Fruit fly (Drosophila melanogaster) whole organism, embryonic: ENCODE data around the gene ohgt.

Experiments used
- CG11093 ChIP-seq: fragments of 200-800 bp; sonication (Bioruptor generic); IDR thresholded peaks from 3 replicates; pipeline ENCODE4 v1.3.6; 2022; ENCODE audit warnings: missing biosample characterization, missing genetic modification characterization
- CG12391 ChIP-seq: fragments of 200-800 bp; sonication (Bioruptor generic); optimal IDR thresholded peaks from 3 replicates; lab custom pipeline; 2018; ENCODE audit warnings: missing biosample characterization, mild to moderate bottlenecking, missing genetic modification characterization, moderate library complexity
- CG12942 ChIP-seq: fragments of 200-800 bp; sonication (Bioruptor generic); optimal IDR thresholded peaks from 3 replicates; lab custom pipeline; 2016; ENCODE audit warnings: missing biosample characterization, missing genetic modification characterization
- CG14441 ChIP-seq: fragments of 200-800 bp; sonication (Bioruptor generic); IDR thresholded peaks from 2 replicates; pipeline ENCODE4 v1.3.6; 2022; ENCODE audit warnings: missing biosample characterization, missing genetic modification characterization
- CG15479 ChIP-seq: fragments of 200-800 bp; sonication (Bioruptor generic); optimal IDR thresholded peaks from 3 replicates; lab custom pipeline; 2019; ENCODE audit warnings: missing biosample characterization, mild to moderate bottlenecking, missing genetic modification characterization, moderate library complexity
- CG15601 ChIP-seq: fragments of 200-800 bp; sonication (Bioruptor generic); optimal IDR thresholded peaks from 3 replicates; lab custom pipeline; 2019; ENCODE audit warnings: missing biosample characterization, mild to moderate bottlenecking, missing genetic modification characterization, moderate library complexity
- CG17802 ChIP-seq: fragments of 200-800 bp; sonication (Bioruptor generic); optimal IDR thresholded peaks from 2 replicates; lab custom pipeline; 2018; ENCODE audit warnings: missing biosample characterization, mild to moderate bottlenecking, missing genetic modification characterization, moderate library complexity
- CG2199 ChIP-seq: fragments of 200-800 bp; sonication (Bioruptor generic); IDR thresholded peaks from 3 replicates; pipeline ENCODE4 v1.3.6; 2022; ENCODE audit warnings: missing biosample characterization, missing genetic modification characterization
- CG30431 ChIP-seq: fragments of 200-800 bp; sonication (Bioruptor generic); optimal IDR thresholded peaks from 2 replicates; lab custom pipeline; 2017; ENCODE audit warnings: missing biosample characterization, missing genetic modification characterization
- CG32772 ChIP-seq: fragments of 200-800 bp; sonication (Bioruptor generic); IDR thresholded peaks from 2 replicates; pipeline ENCODE4 v1.3.6; 2022; ENCODE audit warnings: missing biosample characterization, missing genetic modification characterization
- CG33213 ChIP-seq: fragments of 200-800 bp; sonication (Bioruptor generic); optimal IDR thresholded peaks from 3 replicates; lab custom pipeline; 2016; ENCODE audit warnings: missing biosample characterization, missing genetic modification characterization
- CG3847 ChIP-seq: fragments of 200-800 bp; sonication (Bioruptor generic); IDR thresholded peaks from 2 replicates; pipeline ENCODE4 v1.3.6; 2022; ENCODE audit warnings: missing biosample characterization, missing genetic modification characterization
- CG4617 ChIP-seq: fragments of 200-800 bp; sonication (Bioruptor generic); optimal IDR thresholded peaks from 3 replicates; lab custom pipeline; 2016; ENCODE audit warnings: missing biosample characterization, missing genetic modification characterization, borderline replicate concordance
- CG5245 ChIP-seq: fragments of 200-800 bp; sonication (Bioruptor generic); optimal IDR thresholded peaks from 3 replicates; lab custom pipeline; 2016; ENCODE audit warnings: missing biosample characterization, missing genetic modification characterization
- CG5953 ChIP-seq: fragments of 200-800 bp; sonication (Bioruptor generic); IDR thresholded peaks from 2 replicates; pipeline ENCODE4 v1.3.6; 2022; ENCODE audit warnings: missing biosample characterization, missing genetic modification characterization
- CG7271 ChIP-seq: fragments of 200-800 bp; sonication (Bioruptor generic); optimal IDR thresholded peaks from 2 replicates; lab custom pipeline; 2018; ENCODE audit warnings: missing biosample characterization, mild to moderate bottlenecking, missing genetic modification characterization, moderate library complexity
- CG7839 ChIP-seq: fragments of 200-800 bp; sonication (Bioruptor generic); optimal IDR thresholded peaks from 3 replicates; lab custom pipeline; 2018; ENCODE audit warnings: missing biosample characterization, mild to moderate bottlenecking, missing genetic modification characterization, moderate library complexity
- CG8388 ChIP-seq: fragments of 200-800 bp; sonication (Bioruptor generic); optimal IDR thresholded peaks from 2 replicates; lab custom pipeline; 2019; ENCODE audit warnings: missing biosample characterization, mild to moderate bottlenecking, missing genetic modification characterization, moderate library complexity
- CG8478 ChIP-seq: fragments of >200 bp; optimal IDR thresholded peaks from 2 replicates; lab custom pipeline; 2018
- CHES-1-like ChIP-seq: fragments of 200-800 bp; sonication (Bioruptor generic); optimal IDR thresholded peaks from 2 replicates; lab custom pipeline; 2016; ENCODE audit warnings: missing biosample characterization, missing genetic modification characterization
- Dip3 ChIP-seq: fragments of 200-800 bp; sonication (Bioruptor generic); optimal IDR thresholded peaks from 3 replicates; lab custom pipeline; 2016; ENCODE audit warnings: missing biosample characterization, missing genetic modification characterization
- Doc2 ChIP-seq: fragments of 200-800 bp; sonication (Bioruptor generic); IDR thresholded peaks from 2 replicates; pipeline ENCODE4 v1.3.6; 2022; ENCODE audit warnings: missing biosample characterization, missing genetic modification characterization
- Hsf ChIP-seq: fragments of 200-800 bp; sonication (Bioruptor generic); optimal IDR thresholded peaks from 3 replicates; lab custom pipeline; 2016; ENCODE audit warnings: missing biosample characterization, missing genetic modification characterization
- MESR4 ChIP-seq: fragments of 200-800 bp; sonication (Bioruptor generic); optimal IDR thresholded peaks from 2 replicates; lab custom pipeline; 2018; ENCODE audit warnings: missing biosample characterization, mild to moderate bottlenecking, missing genetic modification characterization, moderate library complexity
- Mad ChIP-seq: fragments of 200-800 bp; sonication (Bioruptor generic); optimal IDR thresholded peaks from 2 replicates; lab custom pipeline; 2016; ENCODE audit warnings: missing biosample characterization, missing genetic modification characterization
- Myb ChIP-seq: fragments of 200-800 bp; sonication (Bioruptor generic); optimal IDR thresholded peaks from 2 replicates; lab custom pipeline; 2016; ENCODE audit warnings: missing biosample characterization, missing genetic modification characterization
- Nf-YC ChIP-seq: fragments of 200-800 bp; optimal IDR thresholded peaks from 3 replicates; lab custom pipeline; 2019; ENCODE audit warnings: missing biosample characterization, mild to moderate bottlenecking, missing genetic modification characterization, moderate library complexity
- Poxn ChIP-seq: fragments of 200-800 bp; sonication (Bioruptor generic); IDR thresholded peaks from 2 replicates; pipeline ENCODE4 v1.3.6; 2022; ENCODE audit warnings: missing biosample characterization, missing genetic modification characterization
- Ptx1 ChIP-seq: fragments of 200-800 bp; sonication (Bioruptor generic); IDR thresholded peaks from 2 replicates; pipeline ENCODE4 v1.3.6; 2022; ENCODE audit warnings: missing biosample characterization, missing genetic modification characterization
- Sry-β ChIP-seq: fragments of 200-800 bp; sonication (Bioruptor generic); optimal IDR thresholded peaks from 2 replicates; lab custom pipeline; 2018; ENCODE audit warnings: missing biosample characterization, mild to moderate bottlenecking, missing genetic modification characterization, moderate library complexity
- TFAM ChIP-seq: fragments of 200-800 bp; sonication (Bioruptor generic); optimal IDR thresholded peaks from 2 replicates; lab custom pipeline; 2017; ENCODE audit warnings: missing biosample characterization, missing genetic modification characterization, inconsistent platforms
- Trl ChIP-seq, 3 experiments: fragments of >200 bp in 2 of 3; fragments of 200-800 bp in 1 of 3; sonication (Bioruptor generic) in 1 of 3; optimal IDR thresholded peaks; 2 replicates in 1 of 3; 3 replicates in 2 of 3; lab custom pipeline; 2016 to 2017; ENCODE audit warnings: missing biosample characterization in 1 of 3, missing genetic modification characterization in 1 of 3
- Vsx1 ChIP-seq: fragments of 200-800 bp; sonication (Bioruptor generic); optimal IDR thresholded peaks from 2 replicates; lab custom pipeline; 2017; ENCODE audit warnings: missing biosample characterization, mild to moderate bottlenecking, missing genetic modification characterization, missing genetic modification reagents
- bab2 ChIP-seq: fragments of 200-800 bp; sonication (Bioruptor generic); optimal IDR thresholded peaks from 2 replicates; lab custom pipeline; 2016; ENCODE audit warnings: missing biosample characterization, missing genetic modification characterization
- bigmax ChIP-seq: fragments of 200-800 bp; sonication (Bioruptor generic); optimal IDR thresholded peaks from 2 replicates; lab custom pipeline; 2018; ENCODE audit warnings: missing biosample characterization, mild to moderate bottlenecking, missing genetic modification characterization
- cato ChIP-seq: fragments of 200-800 bp; sonication (Bioruptor generic); optimal IDR thresholded peaks from 2 replicates; lab custom pipeline; 2016; ENCODE audit warnings: missing biosample characterization, missing genetic modification characterization, borderline replicate concordance
- chm ChIP-seq: fragments of 200-800 bp; sonication (Bioruptor generic); IDR thresholded peaks from 2 replicates; pipeline ENCODE4 v1.3.6; 2022; ENCODE audit warnings: missing biosample characterization, missing genetic modification characterization
- da ChIP-seq: fragments of 200-800 bp; sonication (Bioruptor generic); optimal IDR thresholded peaks from 2 replicates; lab custom pipeline; 2016; ENCODE audit warnings: missing biosample characterization, missing genetic modification characterization
- disco-r ChIP-seq: fragments of 200-800 bp; sonication (Bioruptor generic); optimal IDR thresholded peaks from 2 replicates; lab custom pipeline; 2016; ENCODE audit warnings: missing biosample characterization, missing genetic modification characterization
- gem ChIP-seq: fragments of 200-800 bp; sonication (Bioruptor generic); optimal IDR thresholded peaks from 2 replicates; lab custom pipeline; 2019; ENCODE audit warnings: missing biosample characterization, mild to moderate bottlenecking, missing genetic modification characterization, moderate library complexity
- gsb-n ChIP-seq: fragments of 200-800 bp; sonication (Bioruptor generic); optimal IDR thresholded peaks from 3 replicates; lab custom pipeline; 2018; ENCODE audit warnings: missing biosample characterization, mild to moderate bottlenecking, missing genetic modification characterization
- kah ChIP-seq: fragments of 200-800 bp; sonication (Bioruptor generic); optimal IDR thresholded peaks from 2 replicates; lab custom pipeline; 2018; ENCODE audit warnings: missing biosample characterization, mild to moderate bottlenecking, missing genetic modification characterization
- ken ChIP-seq: fragments of 200-800 bp; sonication (Bioruptor generic); IDR thresholded peaks from 3 replicates; pipeline ENCODE4 v1.3.6; 2022; ENCODE audit warnings: missing biosample characterization, missing genetic modification characterization
- maf-S ChIP-seq: fragments of 200-800 bp; sonication (Bioruptor generic); optimal IDR thresholded peaks from 2 replicates; lab custom pipeline; 2016; ENCODE audit warnings: missing biosample characterization, missing genetic modification characterization
- mirr ChIP-seq: fragments of 200-800 bp; sonication (Bioruptor generic); optimal IDR thresholded peaks from 3 replicates; lab custom pipeline; 2018; ENCODE audit warnings: missing biosample characterization, mild to moderate bottlenecking, missing genetic modification characterization
- nmo ChIP-seq: fragments of 200-800 bp; sonication (Bioruptor generic); optimal IDR thresholded peaks from 2 replicates; lab custom pipeline; 2018; ENCODE audit warnings: missing biosample characterization, mild to moderate bottlenecking, missing genetic modification characterization, moderate library complexity
- odd ChIP-seq: fragments of 200-800 bp; sonication (Bioruptor generic); optimal IDR thresholded peaks from 2 replicates; lab custom pipeline; 2017; ENCODE audit warnings: missing biosample characterization, mild to moderate bottlenecking, missing genetic modification characterization
- salm ChIP-seq: fragments of 200-800 bp; sonication (Bioruptor generic); optimal IDR thresholded peaks from 2 replicates; lab custom pipeline; 2018; ENCODE audit warnings: missing biosample characterization, mild to moderate bottlenecking, missing genetic modification characterization
- sqz ChIP-seq: fragments of 200-800 bp; sonication (Bioruptor generic); optimal IDR thresholded peaks from 3 replicates; lab custom pipeline; 2018; ENCODE audit warnings: missing biosample characterization, mild to moderate bottlenecking, missing genetic modification characterization
- unc-4 ChIP-seq: fragments of 200-800 bp; sonication (Bioruptor generic); IDR thresholded peaks from 2 replicates; pipeline ENCODE4 v1.3.6; 2022; ENCODE audit warnings: missing biosample characterization, missing genetic modification characterization; ENCODE audit not compliant: partially characterized antibody

ohgt gene

dm6 chr3R:10048842-10049527 lies at the start of gene ohgt (continued):
- no peak for TF ChIP-seq CG30431 (GFP tag; lab: Kevin White, UChicago)
- no peak for TF ChIP-seq CG8478 (lab: Kevin White, UChicago)
- no peak for TF ChIP-seq CG7271
- no peak for TF ChIP-seq Dip3 (GFP tag; lab: Kevin White, UChicago)
- peak; percentile 1 for TF ChIP-seq Hsf
- no peak for TF ChIP-seq CG15601
- no peak for TF ChIP-seq Doc2 (GFP tag; lab: Robert Waterston, UW)
- no peak for TF ChIP-seq da (GFP tag; lab: Kevin White, UChicago)
- TF ChIP-seq odd (GFP tag; lab: Kevin White, UChicago), result no peak
- peak; percentile 44; the same call in 1 of the 2 replicates for TF ChIP-seq unc-4 (GFP tag; lab: Robert Waterston, UW)
- no peak for TF ChIP-seq sqz (GFP tag; lab: Kevin White, UChicago)
- peak; percentile 63 for TF ChIP-seq CG4617 (GFP tag; lab: Kevin White, UChicago)
- no peak for TF ChIP-seq mirr
- no peak for TF ChIP-seq CG33213
- TF ChIP-seq gem (tag; lab: Kevin White, UChicago), result no peak
- TF ChIP-seq gsb-n (tag; lab: Kevin White, UChicago), result no peak
- TF ChIP-seq nmo (GFP tag; lab: Kevin White, UChicago), result peak; percentile 33
- no peak for TF ChIP-seq CG5953 (GFP tag; lab: Robert Waterston, UW)
- TF ChIP-seq Myb, result peak; percentile 29
- TF ChIP-seq CG12391 (tag; lab: Kevin White, UChicago), result peak; percentile 38
- TF ChIP-seq Sry-β, result peak; percentile 86
- TF ChIP-seq Vsx1 (GFP tag; lab: Kevin White, UChicago), result peak; percentile 38
- no peak for TF ChIP-seq Poxn (GFP tag; lab: Robert Waterston, UW)
- TF ChIP-seq CG17802 (tag; lab: Kevin White, UChicago), result no peak
- no peak for TF ChIP-seq CG15479 (GFP tag; lab: Kevin White, UChicago)
- no peak for TF ChIP-seq bab2 (GFP tag; lab: Kevin White, UChicago)
- TF ChIP-seq CG12942 (GFP tag; lab: Kevin White, UChicago), result no peak
- peak; percentile 81 for TF ChIP-seq MESR4 (GFP tag; lab: Kevin White, UChicago)
- TF ChIP-seq salm (tag; lab: Kevin White, UChicago), result no peak
- no peak for TF ChIP-seq disco-r (GFP tag; lab: Kevin White, UChicago)
- no peak for TF ChIP-seq maf-S
- TF ChIP-seq CG11093 (GFP tag; lab: Robert Waterston, UW), result no peak
- peak; percentile 5 for TF ChIP-seq CHES-1-like (GFP tag; lab: Kevin White, UChicago)
- TF ChIP-seq Ptx1 (GFP tag; lab: Robert Waterston, UW), result no peak
- no peak for TF ChIP-seq kah (GFP tag; lab: Kevin White, UChicago)
- TF ChIP-seq CG5245 (GFP tag; lab: Kevin White, UChicago), result no peak
- TF ChIP-seq bigmax (GFP tag; lab: Kevin White, UChicago), result no peak
- TF ChIP-seq CG3847 (GFP tag; lab: Robert Waterston, UW), result no peak
- TF ChIP-seq CG7839 (tag; lab: Kevin White, UChicago), result peak; percentile 28
- no peak for TF ChIP-seq Trl (optimal IDR thresholded peaks at IDR 0.05; lab: Kevin White, UChicago)
- peak; percentile 4 for TF ChIP-seq Trl (GFP tag; optimal IDR thresholded peaks at IDR 0.05; lab: Kevin White, UChicago)
- no peak for TF ChIP-seq CG8388
- TF ChIP-seq chm (GFP tag; lab: Robert Waterston, UW), result no peak
- no peak for TF ChIP-seq CG2199 (GFP tag; lab: Robert Waterston, UW)
- TF ChIP-seq cato (GFP tag; lab: Kevin White, UChicago), result no peak
- TF ChIP-seq CG14441 (GFP tag; lab: Robert Waterston, UW), result no peak
- TF ChIP-seq Nf-YC (tag; lab: Kevin White, UChicago), result peak; percentile 44
- peak; percentile 32 for TF ChIP-seq Mad (GFP tag; lab: Kevin White, UChicago)
- TF ChIP-seq CG32772 (GFP tag; lab: Robert Waterston, UW), result no peak
- TF ChIP-seq ken (GFP tag; lab: Robert Waterston, UW), result no peak
- no peak for TF ChIP-seq TFAM (GFP tag; lab: Kevin White, UChicago)
